Fruit fly (Drosophila melanogaster) whole organism: ENCODE measurements around the gene CG4511.

Experiments used
- CG8478 ChIP-seq: fragments of >200 bp; optimal IDR thresholded peaks from 2 replicates; lab custom pipeline; 2018; ENCODE audit warnings: inconsistent platforms
- Dll ChIP-seq: fragments of >200 bp; optimal IDR thresholded peaks from 2 replicates; lab custom pipeline; 2017
- pan ChIP-seq: fragments of >200 bp; optimal IDR thresholded peaks from 2 replicates; lab custom pipeline; 2017
- usp ChIP-seq: fragments of >200 bp; optimal IDR thresholded peaks from 2 replicates; lab custom pipeline; 2017; ENCODE audit warnings: missing biosample characterization, missing genetic modification characterization, mixed read lengths

DNA sequence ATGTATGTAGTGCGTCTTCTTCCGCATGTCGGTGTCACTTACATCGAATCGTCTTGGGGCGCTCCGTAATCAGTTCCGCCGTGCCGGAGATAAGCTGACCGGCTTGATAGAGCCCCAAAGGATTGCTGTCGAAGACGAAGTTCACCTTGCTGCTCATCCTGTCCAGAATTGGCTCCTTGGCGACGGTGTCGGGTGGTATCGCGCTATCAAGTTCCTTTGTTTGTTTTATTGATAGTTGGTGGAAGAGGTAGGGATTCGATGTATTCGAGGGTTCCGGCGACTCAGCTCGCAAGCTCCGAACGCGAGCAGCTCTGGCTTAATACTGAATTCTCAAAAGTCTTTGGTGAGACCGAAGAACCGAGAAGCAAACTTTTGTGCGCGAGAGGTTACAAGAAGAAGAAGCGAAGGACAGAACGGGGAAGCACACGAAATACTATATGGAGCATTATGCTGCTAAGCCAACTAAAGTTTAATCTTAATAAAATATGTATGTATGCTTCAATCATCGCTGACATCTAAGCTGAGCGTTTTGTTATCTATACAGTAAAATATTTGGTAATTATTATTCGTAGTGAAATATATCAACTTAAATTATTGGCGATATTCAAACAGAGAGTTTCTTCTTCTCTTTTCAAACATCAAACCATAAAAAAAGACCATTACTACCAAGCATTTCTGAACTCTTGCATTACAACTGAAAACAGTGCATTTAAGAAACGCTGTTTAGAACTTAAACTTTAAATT is 30.5 kb downstream of the CG4511 start, which contains the start of gene CG14696:
- TF ChIP-seq pan (lab: Kevin White, UChicago) (no peak), Dll (lab: Kevin White, UChicago) (no peak), CG8478 (lab: Kevin White, UChicago) (no peak), usp (GFP tag; lab: Kevin White, UChicago) (no peak)
